Worm (Caenorhabditis elegans) whole organism, L1 larva: ENCODE data around the gene fbxb-59.

Source experiments
- aha-1 ChIP-seq: fragments of 150-350 bp; optimal IDR thresholded peaks from 2 replicates; lab custom pipeline; 2014; ENCODE audit warnings: missing biosample characterization, missing genetic modification characterization
- ceh-63 ChIP-seq: fragments of 200-800 bp; sonication (Bioruptor generic); optimal IDR thresholded peaks from 2 replicates; lab custom pipeline; 2018; ENCODE audit warnings: mild to moderate bottlenecking, missing genetic modification characterization, missing compliant biosample characterization
- ceh-8 ChIP-seq: fragments of 200-800 bp; sonication (Bioruptor generic); optimal IDR thresholded peaks from 2 replicates; lab custom pipeline; 2018; ENCODE audit warnings: mild to moderate bottlenecking, missing genetic modification characterization, moderate library complexity, missing compliant biosample characterization
- dsc-1 ChIP-seq: sonication (generic microtip); optimal IDR thresholded peaks from 2 replicates; lab custom pipeline; 2016; ENCODE audit warnings: mild to moderate bottlenecking, missing genetic modification characterization, missing compliant biosample characterization
- egl-13 ChIP-seq: sonication (generic microtip); optimal IDR thresholded peaks from 2 replicates; lab custom pipeline; 2016; ENCODE audit warnings: missing genotype, missing genetic modification reagents, missing genetic modification characterization, missing compliant biosample characterization
- elt-2 ChIP-seq: sonication (generic microtip); optimal IDR thresholded peaks from 2 replicates; lab custom pipeline; 2016; ENCODE audit warnings: missing genetic modification characterization, mild to moderate bottlenecking, inconsistent platforms, missing compliant biosample characterization, missing genetic modification reagents
- ets-5 ChIP-seq: fragments of 200-800 bp; sonication (Bioruptor generic); IDR thresholded peaks from 2 replicates; pipeline ENCODE4 v1.3.6; 2022; ENCODE audit warnings: missing genetic modification characterization, missing compliant biosample characterization
- fkh-8 ChIP-seq: sonication (generic microtip); optimal IDR thresholded peaks from 2 replicates; lab custom pipeline; 2016; ENCODE audit warnings: mild to moderate bottlenecking, missing genetic modification characterization, missing compliant biosample characterization
- fos-1 ChIP-seq: fragments of 150-350 bp; optimal IDR thresholded peaks from 2 replicates; lab custom pipeline; 2014; ENCODE audit warnings: missing biosample characterization, missing genetic modification characterization
- lin-13 ChIP-seq: fragments of 150-350 bp; optimal IDR thresholded peaks from 2 replicates; lab custom pipeline; 2014; ENCODE audit warnings: missing biosample characterization, missing genetic modification reagents, missing genetic modification characterization
- lin-14 ChIP-seq: fragments of 200-800 bp; sonication (Bioruptor generic); optimal IDR thresholded peaks from 2 replicates; lab custom pipeline; 2018; ENCODE audit warnings: mild to moderate bottlenecking, missing genetic modification characterization, moderate library complexity, missing compliant biosample characterization
- mdl-1 ChIP-seq, 2 experiments: fragments of 150-350 bp; optimal IDR thresholded peaks; 2 replicates each; lab custom pipeline; 2014 to 2017; ENCODE audit warnings: missing biosample characterization in 2 of 2, missing genetic modification characterization in 2 of 2, inconsistent platforms in 1 of 2
- mef-2 ChIP-seq: fragments of 150-350 bp; optimal IDR thresholded peaks from 2 replicates; lab custom pipeline; 2014; ENCODE audit warnings: missing biosample characterization, missing genetic modification characterization
- nhr-19 ChIP-seq: fragments of 200-800 bp; sonication (Bioruptor generic); conservative IDR thresholded peaks from 2 replicates; pipeline ENCODE4 v1.3.6; 2022; ENCODE audit warnings: missing genetic modification characterization, missing compliant biosample characterization
- nhr-47 ChIP-seq: sonication (generic microtip); optimal IDR thresholded peaks from 2 replicates; lab custom pipeline; 2016; ENCODE audit warnings: mild to moderate bottlenecking, missing genetic modification characterization, moderate library complexity, missing compliant biosample characterization
- nhr-76 ChIP-seq: sonication (generic microtip); optimal IDR thresholded peaks from 2 replicates; lab custom pipeline; 2017; ENCODE audit warnings: missing biosample characterization, missing genetic modification characterization
- nhr-77 ChIP-seq: fragments of 150-350 bp; optimal IDR thresholded peaks from 2 replicates; lab custom pipeline; 2014; ENCODE audit warnings: missing biosample characterization, missing genetic modification characterization
- nhr-85 ChIP-seq: sonication (generic microtip); peaks from one replicate; lab custom pipeline; 2016; ENCODE audit warnings: missing genetic modification characterization, inconsistent platforms, missing compliant biosample characterization
- pax-3 ChIP-seq: fragments of 200-800 bp; sonication (Bioruptor generic); optimal IDR thresholded peaks from 2 replicates; lab custom pipeline; 2018; ENCODE audit warnings: mild to moderate bottlenecking, missing genetic modification characterization, moderate library complexity, missing compliant biosample characterization
- unc-130 ChIP-seq: fragments of 150-350 bp; optimal IDR thresholded peaks from 2 replicates; lab custom pipeline; 2017; ENCODE audit warnings: missing biosample characterization, missing genetic modification characterization, inconsistent platforms
- unc-98 ChIP-seq: fragments of 200-800 bp; sonication (Bioruptor generic); IDR thresholded peaks from 2 replicates; pipeline ENCODE4 v1.3.6; 2022; ENCODE audit warnings: missing genetic modification characterization, missing compliant biosample characterization
- zag-1 ChIP-seq: fragments of 150-350 bp; optimal IDR thresholded peaks from 2 replicates; lab custom pipeline; 2014; ENCODE audit warnings: missing biosample characterization, missing genetic modification characterization

Gene fbxb-59

DNA sequence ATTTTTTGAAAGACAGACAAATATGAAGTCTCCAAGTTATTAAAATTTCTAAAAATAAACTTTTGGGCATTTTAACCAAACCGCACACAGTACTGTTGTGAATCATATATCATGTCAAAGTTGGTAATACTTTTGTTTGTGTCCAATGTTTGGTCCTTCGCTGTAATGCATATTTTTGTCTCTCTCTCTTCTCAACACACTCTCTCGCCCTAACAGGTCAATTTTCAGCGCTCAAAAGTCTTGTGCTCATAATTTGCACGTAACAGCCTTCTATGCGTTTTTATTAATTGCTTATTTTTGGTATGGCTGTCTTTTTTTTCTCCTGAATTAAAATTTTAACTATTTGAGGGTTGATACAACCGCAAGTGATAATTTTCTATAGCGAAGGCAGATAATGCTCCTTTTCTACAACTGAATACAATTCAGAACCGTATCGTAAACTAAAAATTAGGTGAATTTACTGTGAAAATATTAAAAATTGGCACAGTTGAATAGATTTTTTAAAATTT lies 44.2 kb downstream of the fbxb-59 start:
- TF ChIP-seq fos-1: no peak
- TF ChIP-seq nhr-77 (tag; lab: Kevin White, UChicago): no peak
- no peak for TF ChIP-seq mef-2 (tag; lab: Kevin White, UChicago)
- no peak for TF ChIP-seq nhr-76 (tag; lab: Kevin White, UChicago)
- TF ChIP-seq pax-3 (tag; lab: Kevin White, UChicago): no peak
- no peak for TF ChIP-seq egl-13 (tag; lab: Kevin White, UChicago)
- TF ChIP-seq ceh-63: no peak
- no peak for TF ChIP-seq nhr-19 (GFP tag; lab: Robert Waterston, UW)

DNA sequence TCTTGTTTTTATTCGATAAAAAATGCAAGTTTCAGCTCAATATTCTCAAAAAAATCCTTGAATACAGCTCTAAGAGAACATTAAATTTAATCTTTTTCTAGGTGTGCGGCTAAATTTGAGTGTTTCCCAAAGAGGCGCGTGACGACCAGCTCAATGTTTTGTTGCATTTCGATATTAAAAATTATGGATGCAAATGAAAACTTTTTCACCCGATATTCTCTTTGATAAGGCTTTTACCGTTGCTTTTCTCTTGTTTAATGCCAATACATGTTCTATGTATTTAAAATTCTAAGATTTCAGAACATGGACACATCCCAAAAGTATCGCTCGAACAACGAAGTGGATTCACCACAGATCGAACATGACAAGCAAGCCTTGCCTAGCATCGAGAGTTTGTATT lies 47.8 kb downstream of the fbxb-59 start, which contains the start of gene F19B2.6:
TSS of gene F19B2.6 (plus strand) at position 301 of the 400 bp plus-strand sequence.
- TF ChIP-seq unc-98 (GFP tag; lab: Robert Waterston, UW): no peak
- TF ChIP-seq nhr-85 (tag; lab: Kevin White, UChicago): no peak
- no peak for TF ChIP-seq dsc-1 (tag; lab: Kevin White, UChicago)
- TF ChIP-seq ceh-8 (GFP tag; lab: Kevin White, UChicago): no peak
- no peak for TF ChIP-seq ets-5 (GFP tag; lab: Robert Waterston, UW)
- TF ChIP-seq nhr-19 (GFP tag; lab: Robert Waterston, UW): no peak
- TF ChIP-seq elt-2: no peak
- TF ChIP-seq lin-13 (GFP tag; lab: Kevin White, UChicago): no peak
- no peak for TF ChIP-seq mdl-1 (tag; optimal IDR thresholded peaks at IDR 0.05; lab: Kevin White, UChicago)
- no peak for TF ChIP-seq lin-14 (GFP tag; lab: Kevin White, UChicago)
- TF ChIP-seq aha-1 (tag; lab: Kevin White, UChicago): no peak
- no peak for TF ChIP-seq zag-1 (tag; lab: Kevin White, UChicago)
- no peak for TF ChIP-seq nhr-47 (tag; lab: Kevin White, UChicago)
- TF ChIP-seq unc-130: no peak
- TF ChIP-seq fkh-8: no peak
- TF ChIP-seq fos-1: no peak
